Fruit fly (Drosophila melanogaster): ENCODE measurements around the gene CG17104.

CG17104 gene

DNA sequence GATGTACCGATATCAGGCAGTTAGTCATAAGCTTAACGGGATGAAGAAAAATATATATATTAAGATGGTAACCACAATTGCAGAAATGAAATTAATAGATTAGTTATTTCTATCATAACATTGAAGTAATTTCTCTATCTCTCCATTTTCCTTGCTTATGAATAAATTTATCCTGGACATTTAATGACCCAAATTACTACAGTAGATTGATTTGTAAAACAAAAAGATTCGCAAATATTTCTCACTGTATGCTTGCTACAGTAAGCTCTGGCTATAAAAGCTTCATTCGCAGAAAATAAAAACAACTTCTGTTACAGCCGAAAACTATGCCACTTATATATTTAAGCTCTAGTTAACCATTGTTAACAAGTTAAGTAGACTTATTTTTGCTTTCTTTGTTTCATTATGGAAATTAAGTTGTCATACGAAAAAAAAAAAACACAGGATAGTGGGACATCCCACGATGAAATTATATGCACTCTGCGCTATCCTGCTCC is 3.6 kb downstream of the CG17104 start, which contains the start of gene CG17105 (continued):
- no peak for TF ChIP-seq dpn (GFP tag; optimal IDR thresholded peaks at IDR 0.05)
- no peak for TF ChIP-seq HLH54F (GFP tag; optimal IDR thresholded peaks at IDR 0.05)
- no peak for TF ChIP-seq jumu (GFP tag; optimal IDR thresholded peaks at IDR 0.05)
- peak; percentile 15 for TF ChIP-seq PHDP (tag; optimal IDR thresholded peaks at IDR 0.05)
- no peak for TF ChIP-seq pros (GFP tag; optimal IDR thresholded peaks at IDR 0.05)
- TF ChIP-seq CG12299 (tag; optimal IDR thresholded peaks at IDR 0.05) = no peak

dm6 chr2L:10681602-10682001 is 4.6 kb downstream of the CG17104 start, which contains the start of gene CG17107:
TSS of gene CG17107 (plus strand) at chr2L:10681902.
- TF ChIP-seq CG6765 (GFP tag; optimal IDR thresholded peaks at IDR 0.05) (no peak), Dip3 (GFP tag; optimal IDR thresholded peaks at IDR 0.05) (no peak), Aef1 (GFP tag; IDR thresholded peaks at IDR 0.05) (no peak), CG2712 (tag; optimal IDR thresholded peaks at IDR 0.05) (no peak), CG11085 (GFP tag; IDR thresholded peaks at IDR 0.05) (no peak), CG17912 (GFP tag; optimal IDR thresholded peaks at IDR 0.05) (no peak), zfh2 (GFP tag; optimal IDR thresholded peaks at IDR 0.05) (no peak), TFAM (GFP tag; optimal IDR thresholded peaks at IDR 0.05) (no peak), CG10959 (GFP tag; IDR thresholded peaks at IDR 0.05) (no peak), slou (GFP tag; optimal IDR thresholded peaks at IDR 0.05) (no peak), ara (GFP tag; IDR thresholded peaks at IDR 0.05) (no peak), CG7556 (GFP tag; optimal IDR thresholded peaks at IDR 0.05) (no peak), ac (GFP tag; optimal IDR thresholded peaks at IDR 0.05) (no peak)

DNA sequence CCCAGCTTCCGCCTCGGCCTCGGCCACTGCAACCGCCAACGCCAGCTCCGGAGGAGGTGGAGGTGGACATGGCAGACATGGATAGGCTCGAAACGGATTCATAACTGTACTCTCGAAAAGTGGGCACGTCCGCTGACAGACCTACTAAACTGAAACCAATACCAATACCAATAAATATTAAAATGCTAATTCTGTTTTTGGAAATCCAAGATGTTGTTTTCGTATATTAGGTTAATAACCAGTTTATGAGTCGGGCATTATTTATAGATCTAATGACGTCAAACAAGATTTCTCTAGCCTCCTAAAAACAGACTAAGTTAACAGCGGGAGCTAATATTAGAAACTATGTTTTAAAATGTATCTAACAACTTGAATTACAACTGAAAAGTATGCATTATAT is 5.2 kb downstream of the CG17104 start:
- TF ChIP-seq ab (GFP tag; optimal IDR thresholded peaks at IDR 0.05) = no peak
- TF ChIP-seq Vsx1 (GFP tag; optimal IDR thresholded peaks at IDR 0.05) = peak; percentile 12
- TF ChIP-seq vvl (GFP tag; IDR thresholded peaks at IDR 0.05) = peak; percentile 69; the same call in 1 of the 2 replicates
- TF ChIP-seq CG13894 (tag; optimal IDR thresholded peaks at IDR 0.05) = peak; percentile 8
- no peak for TF ChIP-seq dimm (GFP tag; IDR thresholded peaks at IDR 0.05)
- no peak for TF ChIP-seq Usf (GFP tag; optimal IDR thresholded peaks at IDR 0.05)
- 0 out of 2 replicates have a peak, but pooled peaks have one; percentile 16 for TF ChIP-seq slbo (GFP tag; IDR thresholded peaks at IDR 0.05)
- TF ChIP-seq abd-A (tag; optimal IDR thresholded peaks at IDR 0.05) = peak; percentile 95
- no peak for TF ChIP-seq Nf-YC (tag; optimal IDR thresholded peaks at IDR 0.05)
- peak; percentile 42 for TF ChIP-seq pros (GFP tag; optimal IDR thresholded peaks at IDR 0.05)
- 0 out of 4 replicates have a peak, but pooled peaks have one; percentile 50 for TF ChIP-seq chinmo (GFP tag; IDR thresholded peaks at IDR 0.05; ENCODE audit: partially characterized antibody)

- TF ChIP-seq NFAT (GFP tag; IDR thresholded peaks at IDR 0.05) (0 out of 2 replicates have a peak, but pooled peaks have one; percentile 24), ro (GFP tag; IDR thresholded peaks at IDR 0.05) (no peak), p53 (GFP tag; optimal IDR thresholded peaks at IDR 0.05) (no peak), Tbp (GFP tag; optimal IDR thresholded peaks at IDR 0.05) (no peak), lab (GFP tag; optimal IDR thresholded peaks at IDR 0.05) (peak; percentile 1), z (GFP tag; IDR thresholded peaks at IDR 0.05) (no peak), esg (GFP tag; conservative IDR thresholded peaks at IDR 0.05) (no peak), sens (GFP tag) (peak; percentile 36), Nf-YC (tag; optimal IDR thresholded peaks at IDR 0.05) (no peak), CG18599 (GFP tag; optimal IDR thresholded peaks at IDR 0.05) (no peak), Dref (GFP tag; IDR thresholded peaks at IDR 0.05) (no peak), Gsc (GFP tag; IDR thresholded peaks at IDR 0.05) (no peak), Myb (GFP tag; optimal IDR thresholded peaks at IDR 0.05) (no peak), CG14014 (GFP tag; IDR thresholded peaks at IDR 0.05) (no peak), HLH4C (GFP tag; IDR thresholded peaks at IDR 0.05; ENCODE audit: partially characterized antibody) (no peak), lbe (GFP tag; optimal IDR thresholded peaks at IDR 0.05) (no peak), row (GFP tag; IDR thresholded peaks at IDR 0.05) (peak; percentile 23; the same call in 1 of the 3 replicates), Oaz (GFP tag; IDR thresholded peaks at IDR 0.05) (no peak), CG10654 (GFP tag; optimal IDR thresholded peaks at IDR 0.05) (no peak), croc (GFP tag; conservative IDR thresholded peaks at IDR 0.05) (no peak), NC2α (GFP tag; optimal IDR thresholded peaks at IDR 0.05) (no peak)
Observed at dm6 chr2L:10682912-10683311, 5.9 kb downstream of the CG17104 start.
